Fruit fly (Drosophila melanogaster) whole organism, embryonic: ENCODE data around the gene NFAT.

Experiments
- CG14965 ChIP-seq: fragments of 200-800 bp; sonication (Bioruptor generic); optimal IDR thresholded peaks from 2 replicates; lab custom pipeline; 2016; ENCODE audit warnings: missing biosample characterization, missing genetic modification characterization, borderline replicate concordance
- CG18619 ChIP-seq: fragments of 200-800 bp; sonication (Bioruptor generic); optimal IDR thresholded peaks from 3 replicates; lab custom pipeline; 2017; ENCODE audit warnings: missing biosample characterization, mild to moderate bottlenecking, missing genetic modification characterization
- CG3838 ChIP-seq: fragments of 200-800 bp; sonication (Bioruptor generic); optimal IDR thresholded peaks from 3 replicates; lab custom pipeline; 2016; ENCODE audit warnings: missing biosample characterization, missing genetic modification characterization
- CG9215 ChIP-seq: fragments of 200-800 bp; sonication (Bioruptor generic); IDR thresholded peaks from 2 replicates; pipeline ENCODE4 v1.3.6; 2022; ENCODE audit warnings: missing biosample characterization, missing genetic modification characterization
- CG9817 ChIP-seq: fragments of 200-800 bp; sonication (Bioruptor generic); optimal IDR thresholded peaks from 2 replicates; lab custom pipeline; 2018; ENCODE audit warnings: missing biosample characterization, mild to moderate bottlenecking, missing genetic modification characterization, moderate library complexity
- Ets65A ChIP-seq: fragments of 200-800 bp; sonication (Bioruptor generic); peaks from one replicate; lab custom pipeline; 2016; ENCODE audit warnings: missing biosample characterization, missing genetic modification characterization
- Hey ChIP-seq: fragments of 200-800 bp; sonication (Bioruptor generic); optimal IDR thresholded peaks from 3 replicates; lab custom pipeline; 2018; ENCODE audit warnings: missing biosample characterization, mild to moderate bottlenecking, missing genetic modification characterization
- MTF-1 ChIP-seq: fragments of 200-800 bp; sonication (Bioruptor generic); optimal IDR thresholded peaks from 2 replicates; lab custom pipeline; 2018; ENCODE audit warnings: missing biosample characterization, mild to moderate bottlenecking, missing genetic modification characterization, borderline replicate concordance
- Oaz ChIP-seq: fragments of 200-800 bp; sonication (Bioruptor generic); IDR thresholded peaks from 2 replicates; pipeline ENCODE4 v1.3.6; 2022; ENCODE audit warnings: missing biosample characterization, missing genetic modification characterization
- cas ChIP-seq: fragments of 200-800 bp; sonication (Bioruptor generic); IDR thresholded peaks from 2 replicates; pipeline ENCODE4 v1.3.6; 2022; ENCODE audit warnings: missing biosample characterization, missing genetic modification characterization
- gcm ChIP-seq: fragments of 200-800 bp; sonication (Bioruptor generic); optimal IDR thresholded peaks from 2 replicates; lab custom pipeline; 2019; ENCODE audit warnings: missing biosample characterization, mild to moderate bottlenecking, missing genetic modification characterization, moderate library complexity
- gcm2 ChIP-seq: fragments of 200-800 bp; sonication (Bioruptor generic); optimal IDR thresholded peaks from 2 replicates; lab custom pipeline; 2016; ENCODE audit warnings: missing biosample characterization, missing genetic modification characterization

The NFAT gene

DNA sequence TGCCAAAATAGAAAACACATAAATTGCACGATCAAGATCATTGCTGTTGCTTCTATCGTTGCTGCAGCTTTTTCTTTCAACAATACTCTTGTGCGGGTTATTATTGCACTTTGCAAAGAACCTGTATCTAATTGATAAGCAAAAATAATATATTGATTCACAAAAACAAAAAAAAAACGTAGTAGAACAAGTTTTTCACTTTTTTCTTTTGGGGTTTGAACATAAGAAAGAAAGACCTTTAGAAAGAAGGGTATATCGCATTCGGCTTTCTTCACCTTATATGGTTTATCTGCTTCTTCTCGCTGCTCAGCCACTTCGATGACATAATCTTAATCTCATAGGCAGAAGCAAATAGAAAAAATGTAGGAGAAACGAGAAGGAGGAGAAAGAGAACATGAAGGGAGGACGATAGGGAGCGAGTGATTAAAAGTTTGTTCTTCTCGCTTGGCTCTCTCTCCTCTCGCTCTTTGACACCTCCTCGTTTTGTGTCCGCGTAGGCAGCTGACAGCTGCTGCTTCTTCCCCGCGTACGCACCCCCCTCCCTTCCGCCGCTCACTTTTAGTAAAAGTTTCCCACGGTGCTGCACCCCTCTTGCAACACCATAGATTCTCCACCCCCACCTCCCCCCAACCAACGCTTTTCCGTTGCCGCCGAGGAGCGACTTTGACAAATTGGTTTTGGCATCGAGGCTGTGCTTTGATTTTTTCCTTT lies 74.3 kb downstream of the NFAT start (continued):
- TF ChIP-seq cas = no peak
- TF ChIP-seq CG9215 = no peak
- TF ChIP-seq gcm (GFP tag; lab: Kevin White, UChicago) = no peak
- no peak for TF ChIP-seq CG14965 (GFP tag; lab: Kevin White, UChicago)
- TF ChIP-seq CG3838 (GFP tag; lab: Kevin White, UChicago) = no peak
- no peak for TF ChIP-seq CG18619 (GFP tag; lab: Kevin White, UChicago)
- TF ChIP-seq Hey (tag; lab: Kevin White, UChicago) = no peak
- no peak for TF ChIP-seq gcm2 (GFP tag; lab: Kevin White, UChicago)
- no peak for TF ChIP-seq CG9817 (tag; lab: Kevin White, UChicago)
- TF ChIP-seq MTF-1 (GFP tag; lab: Kevin White, UChicago) = no peak
- TF ChIP-seq, all 482 proteins: peak for 19

DNA sequence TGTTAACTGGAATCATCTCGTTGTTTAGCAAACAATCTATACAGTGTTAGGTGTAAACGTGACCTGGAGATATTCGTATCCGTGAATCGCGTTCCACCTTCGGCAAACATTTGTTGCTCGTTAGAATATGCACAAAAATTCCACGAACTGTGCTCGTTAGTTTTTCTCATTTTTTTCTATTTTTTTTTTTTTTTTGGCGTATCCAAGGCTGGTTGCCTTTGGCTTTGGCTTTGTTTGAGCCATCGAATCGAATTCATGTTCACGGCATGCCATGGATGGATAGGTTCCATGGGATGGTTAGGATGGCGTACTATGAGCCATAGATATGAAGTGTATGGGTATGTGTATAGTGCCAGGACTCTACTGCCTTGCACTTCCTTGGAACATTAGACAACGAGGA lies 75.1 kb downstream of the NFAT start:
- peak; percentile 69 for TF ChIP-seq Ets65A (GFP tag; lab: Kevin White, UChicago)
- TF ChIP-seq Oaz (GFP tag; lab: Robert Waterston, UW) = no peak
